Fruit fly (Drosophila melanogaster) whole organism, embryonic: Measurements from ENCODE around the gene CG13920.

ENCODE experiments used
- Aef1 ChIP-seq: fragments of 200-800 bp; sonication (Bioruptor generic); IDR thresholded peaks from 3 replicates; pipeline ENCODE4 v1.3.6; 2022; ENCODE audit warnings: missing biosample characterization, missing genetic modification characterization
- CG11456 ChIP-seq: fragments of 200-800 bp; sonication (Bioruptor generic); IDR thresholded peaks from 3 replicates; pipeline ENCODE4 v1.3.6; 2022; ENCODE audit warnings: missing biosample characterization, missing genetic modification characterization
- CG11560 ChIP-seq: fragments of 200-800 bp; sonication (Bioruptor generic); IDR thresholded peaks from 3 replicates; pipeline ENCODE4 v1.3.6; 2022; ENCODE audit warnings: missing biosample characterization, missing genetic modification characterization
- CG12219 ChIP-seq: fragments of 200-800 bp; sonication (Bioruptor generic); optimal IDR thresholded peaks from 3 replicates; lab custom pipeline; 2018; ENCODE audit warnings: missing biosample characterization, mild to moderate bottlenecking, missing genetic modification characterization
- CG12391 ChIP-seq: fragments of 200-800 bp; sonication (Bioruptor generic); optimal IDR thresholded peaks from 3 replicates; lab custom pipeline; 2018; ENCODE audit warnings: missing biosample characterization, mild to moderate bottlenecking, missing genetic modification characterization, moderate library complexity
- CG12942 ChIP-seq: fragments of 200-800 bp; sonication (Bioruptor generic); optimal IDR thresholded peaks from 3 replicates; lab custom pipeline; 2016; ENCODE audit warnings: missing biosample characterization, missing genetic modification characterization
- CG13123 ChIP-seq: fragments of 200-800 bp; sonication (Bioruptor generic); optimal IDR thresholded peaks from 2 replicates; lab custom pipeline; 2016; ENCODE audit warnings: missing biosample characterization, missing genetic modification characterization
- CG13287 ChIP-seq: fragments of 200-800 bp; sonication (Bioruptor generic); IDR thresholded peaks from 2 replicates; pipeline ENCODE4 v1.3.6; 2022; ENCODE audit warnings: missing biosample characterization, missing genetic modification characterization; ENCODE audit not compliant: partially characterized antibody
- CG14667 ChIP-seq: fragments of 200-800 bp; sonication (Bioruptor generic); IDR thresholded peaks from 2 replicates; pipeline ENCODE4 v1.3.6; 2022; ENCODE audit warnings: missing biosample characterization, missing genetic modification characterization
- CG14965 ChIP-seq: fragments of 200-800 bp; sonication (Bioruptor generic); optimal IDR thresholded peaks from 2 replicates; lab custom pipeline; 2016; ENCODE audit warnings: missing biosample characterization, missing genetic modification characterization, borderline replicate concordance
- CG15696 ChIP-seq: fragments of 200-800 bp; sonication (Bioruptor generic); optimal IDR thresholded peaks from 2 replicates; lab custom pipeline; 2019; ENCODE audit warnings: missing biosample characterization, mild to moderate bottlenecking, missing genetic modification characterization, moderate library complexity
- CG1603 ChIP-seq: fragments of 200-800 bp; sonication (Bioruptor generic); optimal IDR thresholded peaks from 2 replicates; lab custom pipeline; 2019; ENCODE audit warnings: missing biosample characterization, mild to moderate bottlenecking, missing genetic modification characterization, moderate library complexity
- CG17359 ChIP-seq: fragments of 200-800 bp; sonication (Bioruptor generic); optimal IDR thresholded peaks from 3 replicates; lab custom pipeline; 2018; ENCODE audit warnings: missing biosample characterization, mild to moderate bottlenecking, missing genetic modification characterization, moderate library complexity
- CG18011 ChIP-seq: fragments of 200-800 bp; sonication (Bioruptor generic); optimal IDR thresholded peaks from 2 replicates; lab custom pipeline; 2017; ENCODE audit warnings: missing biosample characterization, missing genetic modification characterization, mild to moderate bottlenecking, moderate library complexity, missing genotype
- CG2712 ChIP-seq: fragments of 200-800 bp; optimal IDR thresholded peaks from 3 replicates; lab custom pipeline; 2019; ENCODE audit warnings: missing biosample characterization, mild to moderate bottlenecking, missing genetic modification characterization, moderate library complexity
- CG30403 ChIP-seq: fragments of 200-800 bp; sonication (Bioruptor generic); optimal IDR thresholded peaks from 3 replicates; lab custom pipeline; 2016; ENCODE audit warnings: missing biosample characterization, missing genetic modification characterization
- CG31441 ChIP-seq: fragments of 200-800 bp; sonication (Bioruptor generic); IDR thresholded peaks from 2 replicates; pipeline ENCODE4 v1.3.6; 2022; ENCODE audit warnings: missing biosample characterization, missing genetic modification characterization
- CG32772 ChIP-seq: fragments of 200-800 bp; sonication (Bioruptor generic); IDR thresholded peaks from 2 replicates; pipeline ENCODE4 v1.3.6; 2022; ENCODE audit warnings: missing biosample characterization, missing genetic modification characterization
- CG33213 ChIP-seq: fragments of 200-800 bp; sonication (Bioruptor generic); optimal IDR thresholded peaks from 3 replicates; lab custom pipeline; 2016; ENCODE audit warnings: missing biosample characterization, missing genetic modification characterization
- CG3847 ChIP-seq: fragments of 200-800 bp; sonication (Bioruptor generic); IDR thresholded peaks from 2 replicates; pipeline ENCODE4 v1.3.6; 2022; ENCODE audit warnings: missing biosample characterization, missing genetic modification characterization
- CG5180 ChIP-seq: fragments of 200-800 bp; sonication (Bioruptor generic); optimal IDR thresholded peaks from 3 replicates; lab custom pipeline; 2017; ENCODE audit warnings: missing biosample characterization, missing genetic modification characterization, mild to moderate bottlenecking, moderate library complexity, missing genetic modification reagents
- CG6813 ChIP-seq: fragments of 200-800 bp; sonication (Bioruptor generic); optimal IDR thresholded peaks from 2 replicates; lab custom pipeline; 2017; ENCODE audit warnings: missing biosample characterization, missing genetic modification characterization, mild to moderate bottlenecking, moderate library complexity, missing genetic modification reagents
- CHES-1-like ChIP-seq: fragments of 200-800 bp; sonication (Bioruptor generic); optimal IDR thresholded peaks from 2 replicates; lab custom pipeline; 2016; ENCODE audit warnings: missing biosample characterization, missing genetic modification characterization
- CoRest ChIP-seq: fragments of 200-800 bp; sonication (Bioruptor generic); optimal IDR thresholded peaks from 3 replicates; lab custom pipeline; 2018; ENCODE audit warnings: missing biosample characterization, mild to moderate bottlenecking, missing genetic modification characterization, moderate library complexity
- D19A ChIP-seq: fragments of 200-800 bp; optimal IDR thresholded peaks from 3 replicates; lab custom pipeline; 2019; ENCODE audit warnings: missing biosample characterization, mild to moderate bottlenecking, missing genetic modification characterization, moderate library complexity
- Gsc ChIP-seq: fragments of 200-800 bp; sonication (Bioruptor generic); IDR thresholded peaks from 2 replicates; pipeline ENCODE4 v1.3.6; 2022; ENCODE audit warnings: missing biosample characterization, missing genetic modification characterization
- HHEX ChIP-seq: fragments of 200-800 bp; sonication (Bioruptor generic); optimal IDR thresholded peaks from 3 replicates; lab custom pipeline; 2017; ENCODE audit warnings: missing biosample characterization, mild to moderate bottlenecking, missing genetic modification characterization, missing genetic modification reagents
- Hmr ChIP-seq: fragments of 200-800 bp; sonication (Bioruptor generic); optimal IDR thresholded peaks from 3 replicates; lab custom pipeline; 2017; ENCODE audit warnings: mild to moderate bottlenecking, missing biosample characterization, missing genetic modification reagents, missing genetic modification characterization
- Meics ChIP-seq: fragments of 200-800 bp; sonication (Bioruptor generic); optimal IDR thresholded peaks from 2 replicates; lab custom pipeline; 2017; ENCODE audit warnings: missing biosample characterization, mild to moderate bottlenecking, missing genetic modification characterization
- Ptx1 ChIP-seq: fragments of 200-800 bp; sonication (Bioruptor generic); IDR thresholded peaks from 2 replicates; pipeline ENCODE4 v1.3.6; 2022; ENCODE audit warnings: missing biosample characterization, missing genetic modification characterization
- Sox102F ChIP-seq: fragments of 200-800 bp; sonication (Bioruptor generic); optimal IDR thresholded peaks from 2 replicates; lab custom pipeline; 2018; ENCODE audit warnings: missing biosample characterization, mild to moderate bottlenecking, missing genetic modification characterization, moderate library complexity
- bab2 ChIP-seq: fragments of 200-800 bp; sonication (Bioruptor generic); optimal IDR thresholded peaks from 2 replicates; lab custom pipeline; 2016; ENCODE audit warnings: missing biosample characterization, missing genetic modification characterization
- chinmo ChIP-seq: fragments of 200-800 bp; sonication (Bioruptor generic); IDR thresholded peaks from 4 replicates; pipeline ENCODE4 v1.3.6; 2022; ENCODE audit warnings: missing biosample characterization, missing genetic modification characterization; ENCODE audit not compliant: partially characterized antibody
- dysf ChIP-seq: fragments of 200-800 bp; sonication (Bioruptor generic); IDR thresholded peaks from 3 replicates; pipeline ENCODE4 v1.3.6; 2022; ENCODE audit warnings: missing biosample characterization, missing genetic modification characterization
- jumu ChIP-seq: fragments of 200-800 bp; sonication (Bioruptor generic); optimal IDR thresholded peaks from 3 replicates; lab custom pipeline; 2016; ENCODE audit warnings: missing biosample characterization, missing genetic modification characterization
- lilli ChIP-seq: fragments of 200-800 bp; sonication (Bioruptor generic); optimal IDR thresholded peaks from 3 replicates; lab custom pipeline; 2016; ENCODE audit warnings: missing biosample characterization, missing genetic modification characterization
- mirr ChIP-seq: fragments of 200-800 bp; sonication (Bioruptor generic); optimal IDR thresholded peaks from 3 replicates; lab custom pipeline; 2018; ENCODE audit warnings: missing biosample characterization, mild to moderate bottlenecking, missing genetic modification characterization
- mld ChIP-seq: fragments of 200-800 bp; sonication (Bioruptor generic); IDR thresholded peaks from 3 replicates; pipeline ENCODE4 v1.3.6; 2022; ENCODE audit warnings: missing biosample characterization, missing genetic modification characterization; ENCODE audit not compliant: partially characterized antibody
- onecut ChIP-seq: fragments of 200-800 bp; sonication (Bioruptor generic); IDR thresholded peaks from 2 replicates; pipeline ENCODE4 v1.3.6; 2022; ENCODE audit warnings: missing biosample characterization, missing genetic modification characterization
- phol ChIP-seq: fragments of 200-800 bp; sonication (Bioruptor generic); optimal IDR thresholded peaks from 3 replicates; lab custom pipeline; 2018; ENCODE audit warnings: missing biosample characterization, mild to moderate bottlenecking, missing genetic modification characterization, moderate library complexity
- prd ChIP-seq, 3 experiments: fragments of >200 bp in 2 of 3; fragments of 200-800 bp in 1 of 3; sonication (Bioruptor generic) in 1 of 3; optimal IDR thresholded peaks in 2 of 3; IDR thresholded peaks in 1 of 3; 2 replicates in 2 of 3; 3 replicates in 1 of 3; pipeline versions ENCODE4 v1.3.6 to Lab custom; 2017 to 2022; ENCODE audit warnings: missing biosample characterization in 1 of 3, missing genetic modification characterization in 1 of 3
- repo ChIP-seq: fragments of 200-800 bp; sonication (Bioruptor generic); optimal IDR thresholded peaks from 2 replicates; lab custom pipeline; 2016; ENCODE audit warnings: missing biosample characterization, missing genetic modification characterization
- scrt ChIP-seq: fragments of 200-800 bp; sonication (Bioruptor generic); optimal IDR thresholded peaks from 2 replicates; lab custom pipeline; 2018; ENCODE audit warnings: missing biosample characterization, mild to moderate bottlenecking, missing genetic modification characterization, moderate library complexity
- sisA ChIP-seq: fragments of 200-800 bp; sonication (Bioruptor generic); IDR thresholded peaks from 2 replicates; pipeline ENCODE4 v1.3.6; 2022; ENCODE audit warnings: missing biosample characterization, missing genetic modification characterization
- sr ChIP-seq: fragments of 200-800 bp; sonication (Bioruptor generic); IDR thresholded peaks from 3 replicates; pipeline ENCODE4 v1.3.6; 2022; ENCODE audit warnings: missing biosample characterization, missing genetic modification characterization
- stc ChIP-seq: fragments of 200-800 bp; sonication (Bioruptor generic); IDR thresholded peaks from 2 replicates; pipeline ENCODE4 v1.3.6; 2022; ENCODE audit warnings: missing biosample characterization, missing genetic modification characterization
- unpg ChIP-seq: fragments of 200-800 bp; sonication (Bioruptor generic); optimal IDR thresholded peaks from 3 replicates; lab custom pipeline; 2018; ENCODE audit warnings: missing biosample characterization, mild to moderate bottlenecking, missing genetic modification characterization, moderate library complexity
- wdn ChIP-seq: fragments of 200-800 bp; sonication (Bioruptor generic); IDR thresholded peaks from 2 replicates; pipeline ENCODE4 v1.3.6; 2022; ENCODE audit warnings: missing biosample characterization, missing genetic modification characterization

Gene CG13920

DNA sequence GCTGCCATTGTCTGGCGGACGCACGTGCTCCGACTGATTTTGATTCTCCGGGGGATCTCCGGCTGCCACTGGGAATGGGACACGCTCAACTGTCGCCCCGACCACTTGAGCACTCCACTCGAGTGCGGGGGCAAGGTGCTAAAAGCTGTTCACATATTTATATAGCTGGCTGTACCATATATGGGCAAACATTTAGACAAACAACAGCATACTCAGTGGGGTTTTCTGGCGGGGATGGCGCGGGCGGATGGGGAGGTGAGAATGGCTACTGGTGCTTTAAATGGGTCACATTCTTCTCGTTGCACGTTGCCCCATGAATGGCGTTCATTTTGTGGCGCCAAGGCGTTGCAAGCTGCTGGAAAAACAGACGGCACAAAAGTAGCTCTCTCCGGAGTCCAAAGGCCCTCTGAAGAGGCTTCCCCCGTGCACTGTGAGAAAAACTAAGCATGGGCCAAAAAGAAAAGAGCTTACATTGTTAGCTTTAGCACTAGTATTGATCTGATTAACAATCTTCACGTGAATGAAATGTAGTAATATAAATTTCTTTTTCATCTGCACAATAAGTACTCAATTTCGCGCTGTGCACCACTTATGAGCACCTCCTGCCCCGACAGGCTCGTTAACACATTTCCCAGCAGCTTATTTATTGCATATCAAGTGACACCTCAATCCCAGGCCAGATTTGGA is 42.1 kb downstream of the CG13920 start (continued):
- TF ChIP-seq dysf (GFP tag; lab: Robert Waterston, UW) (peak; percentile 39; the same call in 1 of the 3 replicates), chinmo (GFP tag; lab: Robert Waterston, UW) (no peak), CG5180 (peak; percentile 39), CG15696 (tag; lab: Kevin White, UChicago) (no peak), CG1603 (tag; lab: Kevin White, UChicago) (peak; percentile 23), mld (GFP tag; lab: Robert Waterston, UW) (no peak), stc (GFP tag; lab: Robert Waterston, UW) (no peak), HHEX (GFP tag; lab: Kevin White, UChicago) (peak; percentile 52), prd (optimal IDR thresholded peaks at IDR 0.05; lab: Kevin White, UChicago) (no peak), prd (GFP tag; IDR thresholded peaks at IDR 0.05; lab: Robert Waterston, UW) (peak; percentile 65; the same call in 2 of the 3 replicates), CG11456 (GFP tag; lab: Robert Waterston, UW) (no peak), CHES-1-like (GFP tag; lab: Kevin White, UChicago) (peak; percentile 3), CG17359 (peak; percentile 52), CG31441 (peak; percentile 51), wdn (no peak), bab2 (GFP tag; lab: Kevin White, UChicago) (peak; percentile 28), Hmr (GFP tag; lab: Kevin White, UChicago) (peak; percentile 21), unpg (GFP tag; lab: Kevin White, UChicago) (no peak), CG14965 (GFP tag; lab: Kevin White, UChicago) (peak; percentile 9), CG33213 (GFP tag; lab: Kevin White, UChicago) (no peak), CG13123 (GFP tag; lab: Kevin White, UChicago) (no peak), Gsc (GFP tag; lab: Robert Waterston, UW) (peak; percentile 15; the same call in 1 of the 2 replicates), Meics (GFP tag; lab: Kevin White, UChicago) (peak; percentile 28), jumu (GFP tag; lab: Kevin White, UChicago) (no peak), CG12219 (peak; percentile 7), CG13287 (GFP tag; lab: Robert Waterston, UW) (no peak), CoRest (tag; lab: Kevin White, UChicago) (peak; percentile 21), Ptx1 (peak; percentile 29), CG32772 (GFP tag; lab: Robert Waterston, UW) (peak; percentile 52; the same call in 1 of the 2 replicates), CG12391 (tag; lab: Kevin White, UChicago) (peak; percentile 27), CG6813 (GFP tag; lab: Kevin White, UChicago) (peak; percentile 57), sisA (peak; percentile 71), scrt (GFP tag; lab: Kevin White, UChicago) (no peak), phol (peak; percentile 54), mirr (GFP tag; lab: Kevin White, UChicago) (peak; percentile 17), CG12942 (GFP tag; lab: Kevin White, UChicago) (no peak), lilli (peak; percentile 1), Sox102F (GFP tag; lab: Kevin White, UChicago) (peak; percentile 12), CG11560 (tag; lab: Robert Waterston, UW) (no peak), onecut (GFP tag; lab: Robert Waterston, UW) (peak; percentile 37; the same call in 1 of the 2 replicates), Aef1 (no peak), D19A (tag; lab: Kevin White, UChicago) (peak; percentile 8), CG14667 (peak; percentile 9; the same call in 1 of the 2 replicates), CG2712 (tag; lab: Kevin White, UChicago) (peak; percentile 58), CG18011 (GFP tag; lab: Kevin White, UChicago) (no peak), sr (no peak), repo (GFP tag; lab: Kevin White, UChicago) (no peak), CG3847 (GFP tag; lab: Robert Waterston, UW) (0 out of 2 replicates have a peak, but pooled peaks have one; percentile 1), CG30403 (GFP tag; lab: Kevin White, UChicago) (peak; percentile 10)
